Worm (Caenorhabditis elegans) whole organism, L2 larva: ENCODE results near the gene dhs-22.

Experiments used
- F13H6.1 ChIP-seq: sonication (generic microtip); optimal IDR thresholded peaks from 2 replicates; lab custom pipeline; 2016; ENCODE audit warnings: missing genetic modification characterization, missing compliant biosample characterization
- R02D3.7 ChIP-seq: fragments of 150-350 bp; optimal IDR thresholded peaks from 2 replicates; lab custom pipeline; 2014; ENCODE audit warnings: missing biosample characterization, missing genetic modification characterization
- Y55F3AM.14 ChIP-seq: fragments of 200-800 bp; sonication (Bioruptor generic); optimal IDR thresholded peaks from 2 replicates; lab custom pipeline; 2018; ENCODE audit warnings: mild to moderate bottlenecking, missing genetic modification characterization, missing compliant biosample characterization
- ZK546.5 ChIP-seq: sonication (generic microtip); optimal IDR thresholded peaks from 2 replicates; lab custom pipeline; 2017; ENCODE audit warnings: missing biosample characterization, missing genetic modification characterization
- aly-2 ChIP-seq: fragments of 150-350 bp; optimal IDR thresholded peaks from 2 replicates; lab custom pipeline; 2014; ENCODE audit warnings: missing biosample characterization, missing genetic modification characterization
- ama-1 ChIP-seq: fragments of 150-350 bp; optimal IDR thresholded peaks from 2 replicates; lab custom pipeline; 2018; ENCODE audit warnings: inconsistent platforms
- blmp-1 ChIP-seq: sonication (generic microtip); optimal IDR thresholded peaks from 2 replicates; lab custom pipeline; 2017; ENCODE audit warnings: missing genetic modification characterization, mild to moderate bottlenecking, missing compliant biosample characterization, antibody characterized with exemption, moderate library complexity; ENCODE audit not compliant: insufficient read depth
- ceh-16 ChIP-seq: fragments of 150-350 bp; optimal IDR thresholded peaks from 2 replicates; lab custom pipeline; 2014; ENCODE audit warnings: missing biosample characterization, missing genetic modification characterization
- crh-2 ChIP-seq: sonication (generic microtip); optimal IDR thresholded peaks from 2 replicates; lab custom pipeline; 2017; ENCODE audit warnings: missing biosample characterization, missing genetic modification characterization
- dmd-4 ChIP-seq: sonication (generic microtip); optimal IDR thresholded peaks from 2 replicates; lab custom pipeline; 2017; ENCODE audit warnings: missing biosample characterization, missing genetic modification characterization
- egl-27 ChIP-seq: sonication (generic microtip); optimal IDR thresholded peaks from 3 replicates; lab custom pipeline; 2017; ENCODE audit warnings: missing biosample characterization, missing genetic modification reagents, missing genetic modification characterization
- elt-1 ChIP-seq: fragments of 150-350 bp; optimal IDR thresholded peaks from 2 replicates; lab custom pipeline; 2014; ENCODE audit warnings: missing biosample characterization, missing genetic modification characterization
- elt-3 ChIP-seq: sonication (generic microtip); optimal IDR thresholded peaks from 2 replicates; lab custom pipeline; 2017; ENCODE audit warnings: missing biosample characterization, missing genetic modification characterization
- fos-1 ChIP-seq: fragments of 150-350 bp; optimal IDR thresholded peaks from 2 replicates; lab custom pipeline; 2014; ENCODE audit warnings: missing biosample characterization, missing genetic modification characterization
- gmeb-1 ChIP-seq: fragments of 150-350 bp; optimal IDR thresholded peaks from 2 replicates; lab custom pipeline; 2014; ENCODE audit warnings: missing biosample characterization, missing genetic modification characterization
- lin-11 ChIP-seq: fragments of 150-350 bp; sonication (generic microtip); optimal IDR thresholded peaks from 2 replicates; lab custom pipeline; 2014; ENCODE audit warnings: missing biosample characterization, missing genetic modification characterization, inconsistent platforms, mixed read lengths
- lin-39 ChIP-seq: fragments of 150-350 bp; optimal IDR thresholded peaks from 2 replicates; lab custom pipeline; 2014; ENCODE audit warnings: missing biosample characterization, missing genetic modification reagents, missing genetic modification characterization
- lsy-2 ChIP-seq, 2 experiments: fragments of 150-350 bp in 1 of 2; sonication (generic microtip) in 1 of 2; optimal IDR thresholded peaks; 2 replicates each; lab custom pipeline; 2014 to 2017; ENCODE audit warnings: missing biosample characterization in 2 of 2, missing genetic modification characterization in 2 of 2
- mab-5 ChIP-seq: fragments of 150-350 bp; optimal IDR thresholded peaks from 2 replicates; lab custom pipeline; 2014; ENCODE audit warnings: missing biosample characterization, missing genetic modification characterization
- mbf-1 ChIP-seq: sonication (generic microtip); optimal IDR thresholded peaks from 2 replicates; lab custom pipeline; 2017; ENCODE audit warnings: missing biosample characterization, missing genetic modification characterization
- nhr-10 ChIP-seq: sonication (generic microtip); optimal IDR thresholded peaks from 2 replicates; lab custom pipeline; 2017; ENCODE audit warnings: missing biosample characterization, missing genetic modification characterization
- nhr-11 ChIP-seq: fragments of 150-350 bp; optimal IDR thresholded peaks from 2 replicates; lab custom pipeline; 2014; ENCODE audit warnings: missing biosample characterization, missing genetic modification characterization
- nhr-12 ChIP-seq: fragments of 150-350 bp; optimal IDR thresholded peaks from 2 replicates; lab custom pipeline; 2014; ENCODE audit warnings: missing biosample characterization, missing genetic modification characterization
- nhr-129 ChIP-seq: fragments of 150-350 bp; optimal IDR thresholded peaks from 2 replicates; lab custom pipeline; 2014; ENCODE audit warnings: missing biosample characterization, missing genetic modification characterization
- nhr-21 ChIP-seq: fragments of 150-350 bp; optimal IDR thresholded peaks from 2 replicates; lab custom pipeline; 2014; ENCODE audit warnings: missing biosample characterization, missing genetic modification characterization
- nhr-23 ChIP-seq: fragments of 150-350 bp; optimal IDR thresholded peaks from 2 replicates; lab custom pipeline; 2014; ENCODE audit warnings: missing biosample characterization, missing genetic modification reagents, missing genetic modification characterization
- nhr-237 ChIP-seq: fragments of 150-350 bp; optimal IDR thresholded peaks from 2 replicates; lab custom pipeline; 2014; ENCODE audit warnings: missing biosample characterization, missing genetic modification characterization
- nhr-25 ChIP-seq: fragments of 150-350 bp; sonication (generic microtip); optimal IDR thresholded peaks from 3 replicates; lab custom pipeline; 2014; ENCODE audit warnings: missing biosample characterization, missing genetic modification characterization
- nhr-6 ChIP-seq: fragments of 150-350 bp; optimal IDR thresholded peaks from 2 replicates; lab custom pipeline; 2014; ENCODE audit warnings: missing biosample characterization, missing genetic modification characterization
- nhr-77 ChIP-seq: fragments of 150-350 bp; optimal IDR thresholded peaks from 2 replicates; lab custom pipeline; 2014; ENCODE audit warnings: missing biosample characterization, missing genetic modification characterization
- peb-1 ChIP-seq: fragments of 150-350 bp; optimal IDR thresholded peaks from 2 replicates; lab custom pipeline; 2014; ENCODE audit warnings: missing biosample characterization, missing genetic modification characterization
- sem-4 ChIP-seq: fragments of 150-350 bp; optimal IDR thresholded peaks from 2 replicates; lab custom pipeline; 2014; ENCODE audit warnings: missing biosample characterization, missing genetic modification reagents, missing genetic modification characterization
- skn-1 ChIP-seq: sonication (generic microtip); optimal IDR thresholded peaks from 2 replicates; lab custom pipeline; 2017; ENCODE audit warnings: missing biosample characterization, missing genetic modification characterization
- sma-3 ChIP-seq: sonication (generic microtip); optimal IDR thresholded peaks from 2 replicates; lab custom pipeline; 2016; ENCODE audit warnings: missing genetic modification reagents, missing genetic modification characterization, missing compliant biosample characterization
- sma-9 ChIP-seq, 2 experiments: fragments of 150-350 bp in 1 of 2; sonication (generic microtip) in 1 of 2; optimal IDR thresholded peaks; 2 replicates each; lab custom pipeline; 2014 to 2016; ENCODE audit warnings: missing genetic modification characterization in 2 of 2, mild to moderate bottlenecking in 1 of 2, missing biosample characterization in 1 of 2, missing compliant biosample characterization in 1 of 2, missing genetic modification reagents in 1 of 2, moderate library complexity in 1 of 2
- snpc-4 ChIP-seq: fragments of 150-350 bp; optimal IDR thresholded peaks from 2 replicates; lab custom pipeline; 2014; ENCODE audit warnings: missing biosample characterization, missing genetic modification characterization
- unc-39 ChIP-seq: fragments of 150-350 bp; optimal IDR thresholded peaks from 2 replicates; lab custom pipeline; 2014; ENCODE audit warnings: missing biosample characterization, missing genetic modification characterization
- unc-55 ChIP-seq: fragments of 150-350 bp; sonication (generic microtip); optimal IDR thresholded peaks from 3 replicates; lab custom pipeline; 2014; ENCODE audit warnings: missing biosample characterization, missing genetic modification reagents, missing genetic modification characterization
- unc-62 ChIP-seq: fragments of 150-350 bp; optimal IDR thresholded peaks from 2 replicates; lab custom pipeline; 2014; ENCODE audit warnings: missing biosample characterization, missing genetic modification reagents, missing genetic modification characterization
- zag-1 ChIP-seq: fragments of 150-350 bp; optimal IDR thresholded peaks from 2 replicates; lab custom pipeline; 2014; ENCODE audit warnings: missing biosample characterization, missing genetic modification characterization
- ztf-1 ChIP-seq: fragments of 200-800 bp; sonication (Bioruptor generic); conservative IDR thresholded peaks from 2 replicates; pipeline ENCODE4 v1.3.6; 2022; ENCODE audit warnings: missing genetic modification characterization, missing compliant biosample characterization
- ztf-11 ChIP-seq: sonication (generic microtip); optimal IDR thresholded peaks from 2 replicates; lab custom pipeline; 2017; ENCODE audit warnings: missing biosample characterization, missing genetic modification characterization
- ztf-4 ChIP-seq: fragments of 150-350 bp; optimal IDR thresholded peaks from 2 replicates; lab custom pipeline; 2014; ENCODE audit warnings: missing biosample characterization, missing genetic modification characterization

Gene dhs-22

DNA sequence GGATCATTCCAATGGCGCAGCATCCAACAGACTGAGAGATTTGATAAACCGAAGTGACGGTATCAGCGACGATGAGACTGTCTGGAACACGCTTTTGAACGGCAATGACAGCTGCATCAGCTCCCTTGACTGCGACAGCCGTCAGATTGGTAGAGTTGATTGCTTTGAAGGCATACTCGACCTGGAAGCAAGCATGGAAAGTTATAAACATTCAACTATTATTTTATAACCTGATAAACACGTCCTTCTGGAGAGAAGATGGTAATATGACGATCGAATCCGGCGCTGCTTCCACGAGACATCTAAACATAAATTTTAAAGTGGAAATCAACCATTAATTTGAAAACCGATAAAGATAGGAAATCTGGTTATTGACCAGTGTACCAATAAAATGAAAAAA lies 1.1 kb upstream of the dhs-22 start, which contains the start of gene pas-1:
Gene pas-1, minus strand, starts transcription at position 302 of the 400 bp plus-strand sequence.
- TF ChIP-seq blmp-1 (tag; lab: Kevin White, UChicago) (no peak), elt-1 (no peak), ceh-16 (tag; lab: Kevin White, UChicago) (no peak), nhr-11 (tag; lab: Kevin White, UChicago) (no peak), nhr-129 (tag; lab: Kevin White, UChicago) (no peak), unc-55 (no peak), lin-11 (tag; lab: Kevin White, UChicago) (no peak), elt-3 (tag; lab: Kevin White, UChicago) (no peak), ztf-4 (tag; lab: Kevin White, UChicago) (no peak), zag-1 (tag; lab: Kevin White, UChicago) (no peak), lsy-2 (tag; optimal IDR thresholded peaks at IDR 0.05; lab: Kevin White, UChicago) (no peak), mab-5 (tag; lab: Kevin White, UChicago) (no peak), lin-39 (no peak)

- no peak for TF ChIP-seq Y55F3AM.14 (GFP tag; lab: Kevin White, UChicago)
- no peak for TF ChIP-seq sma-9 (GFP tag; optimal IDR thresholded peaks at IDR 0.05; lab: Kevin White, UChicago)
- no peak for TF ChIP-seq sma-9 (tag; optimal IDR thresholded peaks at IDR 0.05; lab: Kevin White, UChicago)
- no peak for TF ChIP-seq unc-39 (tag; lab: Kevin White, UChicago)
- TF ChIP-seq nhr-10 = no peak
- no peak for TF ChIP-seq nhr-129 (tag; lab: Kevin White, UChicago)
- TF ChIP-seq skn-1 (tag; lab: Kevin White, UChicago) = no peak
- TF ChIP-seq zag-1 (tag; lab: Kevin White, UChicago) = no peak
- TF ChIP-seq unc-62 (GFP tag; lab: Kevin White, UChicago) = no peak
- TF ChIP-seq aly-2 = no peak
- no peak for TF ChIP-seq mbf-1 (tag; lab: Kevin White, UChicago)
- TF ChIP-seq crh-2 (tag; lab: Kevin White, UChicago) = no peak
- no peak for TF ChIP-seq sem-4 (tag; lab: Kevin White, UChicago)
- TF ChIP-seq ama-1 (lab: Kevin White, UChicago) = no peak
- TF ChIP-seq mab-5 (tag; lab: Kevin White, UChicago) = no peak
- no peak for TF ChIP-seq lin-11 (tag; lab: Kevin White, UChicago)
- TF ChIP-seq nhr-25 (tag; lab: Kevin White, UChicago) = no peak
These were observed 1.4 kb downstream of the dhs-22 start for ce11 chrV:14419855-14420254.

DNA sequence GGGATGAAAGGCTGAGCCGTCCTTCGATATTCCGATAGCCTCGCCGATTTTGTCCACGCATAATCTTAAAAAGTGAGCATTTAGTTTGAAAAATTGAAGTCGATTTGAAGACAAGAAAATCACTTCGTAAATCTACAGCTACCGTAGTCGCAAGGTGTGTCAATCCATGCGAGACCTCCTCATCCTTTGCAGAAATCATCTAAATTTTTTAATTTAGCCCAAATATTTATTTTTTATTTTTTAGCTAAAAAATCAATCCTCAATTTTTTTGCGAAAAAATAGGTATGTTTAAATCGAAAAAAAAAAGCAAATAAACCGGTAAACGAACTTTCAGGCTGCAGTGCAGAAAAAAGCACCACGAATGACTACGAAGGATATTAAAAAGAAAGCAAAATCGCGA lies 3.5 kb downstream of the dhs-22 start, which contains the start of the genes nxf-2 and set-31:
Gene nxf-2, minus strand, starts transcription at position 101 of the 400 bp plus-strand sequence.
Gene set-31, plus strand, starts transcription at position 169 of the 400 bp plus-strand sequence.
- TF ChIP-seq lsy-2 (tag; optimal IDR thresholded peaks at IDR 0.05; lab: Kevin White, UChicago) (peak in 1 of 2 experiments; percentile 41), nhr-237 (no peak)
- TF ChIP-seq, all 48 proteins: peak for 1

- TF ChIP-seq elt-3 (tag; lab: Kevin White, UChicago) (no peak), elt-1 (no peak), lin-11 (tag; lab: Kevin White, UChicago) (no peak), dmd-4 (no peak), gmeb-1 (peak; percentile 81), nhr-6 (tag; lab: Kevin White, UChicago) (no peak), zag-1 (tag; lab: Kevin White, UChicago) (no peak), nhr-129 (tag; lab: Kevin White, UChicago) (peak; percentile 61), nhr-25 (tag; lab: Kevin White, UChicago) (peak; percentile 56), lin-39 (no peak), aly-2 (no peak), ama-1 (lab: Kevin White, UChicago) (peak; percentile 70), sem-4 (tag; lab: Kevin White, UChicago) (peak; percentile 30), skn-1 (tag; lab: Kevin White, UChicago) (no peak), mbf-1 (tag; lab: Kevin White, UChicago) (no peak), mab-5 (tag; lab: Kevin White, UChicago) (no peak), peb-1 (no peak), nhr-21 (tag; lab: Kevin White, UChicago) (peak; percentile 36), Y55F3AM.14 (GFP tag; lab: Kevin White, UChicago) (no peak), unc-39 (tag; lab: Kevin White, UChicago) (no peak), ztf-11 (tag; lab: Kevin White, UChicago) (no peak), sma-3 (GFP tag; lab: Kevin White, UChicago) (peak; percentile 73), nhr-23 (tag; lab: Kevin White, UChicago) (no peak), unc-55 (peak; percentile 70), ztf-4 (tag; lab: Kevin White, UChicago) (no peak), F13H6.1 (peak; percentile 60), crh-2 (tag; lab: Kevin White, UChicago) (peak; percentile 83), snpc-4 (tag; lab: Kevin White, UChicago) (peak; percentile 19), ZK546.5 (tag; lab: Kevin White, UChicago) (no peak), nhr-77 (tag; lab: Kevin White, UChicago) (no peak), egl-27 (tag; lab: Kevin White, UChicago) (no peak), fos-1 (peak; percentile 90), blmp-1 (tag; lab: Kevin White, UChicago) (no peak), R02D3.7 (no peak), nhr-12 (tag; lab: Kevin White, UChicago) (no peak), nhr-10 (no peak), ztf-1 (GFP tag; lab: Robert Waterston, UW) (no peak)
These were observed 6.2 kb downstream of the dhs-22 start, which contains the start of the genes nxf-1 and C15H11.11 for ce11 chrV:14414964-14415564. nxf-1 (minus strand) TSS chrV:14415014. C15H11.11 (plus strand) TSS chrV:14415499.
